Worm (Caenorhabditis elegans) whole organism, L3 larva: ENCODE results near the gene glb-16.

Experiments used
- egl-27 ChIP-seq: sonication (generic microtip); optimal IDR thresholded peaks from 4 replicates; lab custom pipeline; 2017; ENCODE audit warnings: missing biosample characterization, missing genetic modification reagents, missing genetic modification characterization
- fkh-10 ChIP-seq: sonication (generic microtip); optimal IDR thresholded peaks from 2 replicates; lab custom pipeline; 2017; ENCODE audit warnings: missing biosample characterization, missing genetic modification reagents, missing genetic modification characterization
- nhr-28 ChIP-seq: fragments of 150-350 bp; optimal IDR thresholded peaks from 2 replicates; lab custom pipeline; 2014; ENCODE audit warnings: missing biosample characterization, missing genetic modification characterization
- nhr-76 ChIP-seq: fragments of 150-350 bp; sonication (generic microtip); optimal IDR thresholded peaks from 5 replicates; lab custom pipeline; 2014; ENCODE audit warnings: missing biosample characterization, missing genetic modification characterization

DNA sequence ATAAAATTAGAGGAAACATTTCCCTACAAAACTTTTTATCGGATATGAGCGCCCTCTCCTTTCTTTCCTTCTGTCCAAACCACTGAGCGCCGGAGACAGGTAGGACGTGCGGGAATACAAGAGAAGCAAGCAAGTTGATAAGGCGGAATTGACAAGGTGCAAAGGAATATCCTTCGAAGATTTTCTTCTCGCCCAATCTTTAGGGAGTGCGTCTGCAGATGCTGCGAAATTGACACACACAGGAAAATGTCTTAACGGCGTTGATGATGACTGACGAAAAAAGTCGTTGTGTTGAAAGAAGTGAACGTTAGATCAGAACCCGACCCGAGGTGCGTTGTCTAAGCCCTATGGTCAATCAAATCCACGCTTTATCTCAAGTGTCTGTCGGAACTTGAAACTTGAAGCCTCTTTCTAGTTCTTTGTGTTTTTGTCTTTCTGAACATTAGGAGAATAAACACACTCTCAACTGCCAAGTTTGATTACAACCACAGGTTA is 47.9 kb upstream of the glb-16 start:
- TF ChIP-seq nhr-28 (no peak), egl-27 (tag; lab: Kevin White, UChicago) (no peak), fkh-10 (no peak), nhr-76 (no peak)
